Worm (Caenorhabditis elegans) whole organism, late embryonic: ENCODE data around the gene R12C12.7.

Experiments used
- nhr-11 ChIP-seq: fragments of 150-350 bp; optimal IDR thresholded peaks from 2 replicates; lab custom pipeline; 2014; ENCODE audit warnings: missing biosample characterization, missing genetic modification characterization
- pha-4 ChIP-seq: fragments of 150-350 bp; optimal IDR thresholded peaks from 2 replicates; lab custom pipeline; 2018; ENCODE audit warnings: missing biosample characterization, missing genetic modification reagents, missing genetic modification characterization
- pqm-1 ChIP-seq: sonication (generic microtip); optimal IDR thresholded peaks from 2 replicates; lab custom pipeline; 2016; ENCODE audit warnings: missing genetic modification characterization, missing compliant biosample characterization
- rnt-1 ChIP-seq: sonication (generic microtip); optimal IDR thresholded peaks from 2 replicates; lab custom pipeline; 2016; ENCODE audit warnings: missing genetic modification characterization, missing compliant biosample characterization

ce11 chrII:6022596-6022995 lies 33.2 kb downstream of the R12C12.7 start:
- no peak for TF ChIP-seq rnt-1 (tag; lab: Kevin White, UChicago)
- TF ChIP-seq pha-4 (tag; lab: Kevin White, UChicago): no peak
- no peak for TF ChIP-seq nhr-11 (tag; lab: Kevin White, UChicago)
- TF ChIP-seq pqm-1 (tag; lab: Kevin White, UChicago): no peak
